Worm (Caenorhabditis elegans) whole organism, late embryonic: Measurements from ENCODE around the gene Y46H3D.1.

Experiments
- C08G9.2 ChIP-seq: sonication (generic microtip); optimal IDR thresholded peaks from 2 replicates; lab custom pipeline; 2016; ENCODE audit warnings: mild to moderate bottlenecking, missing genetic modification characterization, moderate library complexity, missing compliant biosample characterization
- Y22D7AL.16 ChIP-seq: sonication (generic microtip); optimal IDR thresholded peaks from 2 replicates; lab custom pipeline; 2016; ENCODE audit warnings: missing genetic modification characterization, missing compliant biosample characterization
- ceh-18 ChIP-seq: sonication (generic microtip); optimal IDR thresholded peaks from 2 replicates; lab custom pipeline; 2016; ENCODE audit warnings: missing genetic modification characterization, missing compliant biosample characterization
- hlh-13 ChIP-seq: fragments of 200-800 bp; sonication (Bioruptor generic); optimal IDR thresholded peaks from 2 replicates; lab custom pipeline; 2018; ENCODE audit warnings: mild to moderate bottlenecking, missing genetic modification characterization, missing compliant biosample characterization
- lim-6 ChIP-seq: sonication (generic microtip); optimal IDR thresholded peaks from 2 replicates; lab custom pipeline; 2016; ENCODE audit warnings: missing genetic modification characterization, missing compliant biosample characterization
- nfya-1 ChIP-seq: sonication (generic microtip); optimal IDR thresholded peaks from 2 replicates; lab custom pipeline; 2017; ENCODE audit warnings: missing genetic modification characterization, mild to moderate bottlenecking, missing compliant biosample characterization, antibody characterized with exemption, moderate library complexity
- odd-2 ChIP-seq: sonication (generic microtip); optimal IDR thresholded peaks from 2 replicates; lab custom pipeline; 2017; ENCODE audit warnings: antibody characterized with exemption, mild to moderate bottlenecking, missing genetic modification characterization, missing compliant biosample characterization
- pat-9 ChIP-seq: fragments of 200-800 bp; sonication (Bioruptor generic); optimal IDR thresholded peaks from 2 replicates; lab custom pipeline; 2018; ENCODE audit warnings: mild to moderate bottlenecking, missing genetic modification characterization, moderate library complexity, missing compliant biosample characterization
- pha-4 ChIP-seq: fragments of 150-350 bp; optimal IDR thresholded peaks from 2 replicates; lab custom pipeline; 2018; ENCODE audit warnings: missing biosample characterization, missing genetic modification reagents, missing genetic modification characterization
- pqm-1 ChIP-seq: sonication (generic microtip); optimal IDR thresholded peaks from 2 replicates; lab custom pipeline; 2016; ENCODE audit warnings: missing genetic modification characterization, missing compliant biosample characterization
- pros-1 ChIP-seq: fragments of 150-350 bp; optimal IDR thresholded peaks from 2 replicates; lab custom pipeline; 2014; ENCODE audit warnings: missing biosample characterization, missing genetic modification reagents, missing genetic modification characterization
- unc-55 ChIP-seq: sonication (generic microtip); optimal IDR thresholded peaks from 2 replicates; lab custom pipeline; 2017; ENCODE audit warnings: missing biosample characterization, missing genetic modification reagents, missing genetic modification characterization

DNA sequence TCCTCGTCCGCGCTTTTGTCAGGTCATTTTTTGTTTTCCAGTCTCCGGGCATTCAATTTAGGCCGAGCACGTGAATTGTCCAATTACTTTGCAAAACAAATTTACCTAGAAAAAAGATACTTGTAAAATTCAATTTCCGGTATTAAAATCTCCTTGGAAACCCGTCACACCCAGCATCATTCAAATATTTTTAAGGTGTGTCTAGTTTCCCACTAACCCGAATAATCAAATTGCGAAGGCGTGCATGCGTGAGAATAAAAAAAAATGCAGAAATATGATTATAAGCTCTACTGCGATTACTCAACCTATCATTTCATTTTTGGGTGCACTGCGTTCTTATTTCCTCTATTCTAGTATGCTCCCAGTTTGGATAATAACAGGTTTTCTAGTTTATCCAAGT lies 12.5 kb downstream of the Y46H3D.1 start, which contains the start of gene irld-11:
- TF ChIP-seq ceh-18 (tag; lab: Kevin White, UChicago) (no peak), pros-1 (tag; lab: Kevin White, UChicago) (no peak), hlh-13 (GFP tag; lab: Kevin White, UChicago) (no peak), pqm-1 (tag; lab: Kevin White, UChicago) (no peak), pat-9 (tag; lab: Kevin White, UChicago) (no peak), pha-4 (tag; lab: Kevin White, UChicago) (no peak), unc-55 (GFP tag; lab: Kevin White, UChicago) (no peak), nfya-1 (tag; lab: Kevin White, UChicago) (no peak), Y22D7AL.16 (no peak), C08G9.2 (no peak), lim-6 (tag; lab: Kevin White, UChicago) (no peak), odd-2 (tag; lab: Kevin White, UChicago) (no peak)
